Worm (Caenorhabditis elegans) whole organism, L1 larva: ENCODE measurements around the gene cec-1.

Experiments
- ama-1 ChIP-seq: fragments of 150-350 bp; optimal IDR thresholded peaks from 2 replicates; lab custom pipeline; 2014
- nhr-12 ChIP-seq: sonication (generic microtip); optimal IDR thresholded peaks from 2 replicates; lab custom pipeline; 2017; ENCODE audit warnings: missing biosample characterization, missing genetic modification characterization
- nhr-28 ChIP-seq: fragments of 150-350 bp; optimal IDR thresholded peaks from 2 replicates; lab custom pipeline; 2014; ENCODE audit warnings: missing biosample characterization, missing genetic modification characterization
- nhr-90 ChIP-seq: sonication (generic microtip); optimal IDR thresholded peaks from 2 replicates; lab custom pipeline; 2016; ENCODE audit warnings: mild to moderate bottlenecking, missing genetic modification characterization, missing compliant biosample characterization; ENCODE audit not compliant: poor library complexity
- rnt-1 ChIP-seq: sonication (generic microtip); optimal IDR thresholded peaks from 2 replicates; lab custom pipeline; 2016; ENCODE audit warnings: mild to moderate bottlenecking, missing genetic modification characterization, moderate library complexity, missing compliant biosample characterization
- snpc-4 ChIP-seq: fragments of 150-350 bp; optimal IDR thresholded peaks from 2 replicates; lab custom pipeline; 2014; ENCODE audit warnings: missing biosample characterization, missing genetic modification characterization

- no peak for TF ChIP-seq nhr-12 (tag; lab: Kevin White, UChicago)
- no peak for TF ChIP-seq ama-1 (lab: Kevin White, UChicago)
- no peak for TF ChIP-seq rnt-1 (tag; lab: Kevin White, UChicago)
- no peak for TF ChIP-seq nhr-28
- TF ChIP-seq nhr-90 (tag; lab: Kevin White, UChicago), result no peak
- TF ChIP-seq snpc-4 (tag; lab: Kevin White, UChicago), result no peak
Measured at ce11 chrIII:8439312-8439711, 13.2 kb downstream of the cec-1 start, which contains the start of gene pqn-96.
